Fruit fly (Drosophila melanogaster): Measurements from ENCODE around the gene mus302.

mus302 gene

DNA sequence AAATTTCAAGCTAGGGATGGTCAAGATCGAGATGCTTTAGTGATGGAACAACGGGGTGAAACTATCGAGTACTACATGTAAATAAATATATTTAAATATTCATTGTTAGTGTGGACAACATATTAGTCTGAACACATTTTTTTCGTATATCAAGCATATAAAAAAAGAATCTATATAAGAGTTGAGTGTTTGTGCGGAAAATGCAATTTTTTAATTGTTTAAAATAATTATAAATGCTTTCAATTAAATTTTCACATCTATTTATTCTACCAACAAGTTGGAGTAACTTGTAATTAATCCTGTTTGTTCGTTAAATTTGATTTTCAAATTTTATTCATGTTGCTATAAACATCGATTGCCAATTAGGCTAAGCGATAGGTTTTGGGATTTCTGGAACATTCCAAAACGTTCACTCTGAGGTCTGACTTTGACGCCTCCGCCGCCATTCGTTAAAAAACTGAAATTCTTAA, at the start of gene mus302, which contains the start of gene CG9705:
mus302 (minus strand) TSS at position 33 of the 470 bp plus-strand sequence.
CG9705 (plus strand) TSS at position 397 of the 470 bp plus-strand sequence.
- TF ChIP-seq CG8478 (optimal IDR thresholded peaks at IDR 0.05) (no peak), usp (GFP tag; optimal IDR thresholded peaks at IDR 0.05) (no peak), pan (optimal IDR thresholded peaks at IDR 0.05) (no peak), Dll (optimal IDR thresholded peaks at IDR 0.05) (no peak), psq (optimal IDR thresholded peaks at IDR 0.05) (no peak), EcR (GFP tag; optimal IDR thresholded peaks at IDR 0.05) (no peak)

DNA sequence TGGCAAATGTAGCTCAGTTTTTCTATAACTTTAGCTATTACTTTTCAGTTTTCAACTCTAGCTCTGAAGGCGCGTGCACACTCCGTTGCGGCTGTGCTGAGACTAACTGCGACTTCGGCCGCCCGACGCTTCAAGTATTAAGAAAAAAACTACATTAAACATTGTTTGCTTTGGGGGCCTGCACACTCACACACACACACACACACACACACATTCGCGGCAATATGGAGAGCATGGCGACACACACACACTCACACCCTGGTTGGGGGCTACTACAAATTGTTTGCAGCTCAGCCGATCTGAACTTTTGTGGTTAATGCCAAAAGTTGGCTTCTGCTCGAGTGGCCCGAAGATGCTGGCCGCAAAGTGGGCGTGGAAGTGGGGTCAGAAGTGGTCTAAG, 49.4 kb upstream of the mus302 start, which contains the start of gene CG13024:
CG13024 (minus strand) TSS at position 108 of the 400 bp plus-strand sequence.
- no peak for TF ChIP-seq usp (GFP tag; optimal IDR thresholded peaks at IDR 0.05)
- TF ChIP-seq Dll (optimal IDR thresholded peaks at IDR 0.05): no peak
- TF ChIP-seq pan (optimal IDR thresholded peaks at IDR 0.05): no peak
- no peak for TF ChIP-seq CG8478 (optimal IDR thresholded peaks at IDR 0.05)
- TF ChIP-seq psq (optimal IDR thresholded peaks at IDR 0.05): no peak
- no peak for TF ChIP-seq EcR (GFP tag; optimal IDR thresholded peaks at IDR 0.05)

DNA sequence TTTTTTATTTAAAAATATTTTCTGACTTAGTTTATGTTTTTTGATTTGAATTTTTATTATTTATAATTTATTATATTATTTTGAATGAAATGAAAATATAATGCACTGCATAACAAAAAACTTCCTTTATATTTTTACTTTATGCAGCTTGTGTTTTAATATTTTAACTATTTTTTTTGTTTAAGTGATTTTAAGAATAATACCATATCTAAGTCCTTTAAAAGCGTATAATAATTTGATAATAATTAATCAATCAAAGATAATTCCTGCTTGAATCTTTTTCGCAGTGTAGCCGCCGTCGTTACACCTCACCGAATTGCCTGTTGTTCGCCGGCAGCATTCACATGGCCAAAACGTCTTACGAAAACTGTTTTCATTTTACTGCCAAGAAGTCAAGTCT, 45.7 kb upstream of the mus302 start:
- TF ChIP-seq psq (optimal IDR thresholded peaks at IDR 0.05) (no peak), Dll (optimal IDR thresholded peaks at IDR 0.05) (no peak), CG8478 (optimal IDR thresholded peaks at IDR 0.05) (no peak), usp (GFP tag; optimal IDR thresholded peaks at IDR 0.05) (no peak), EcR (GFP tag; optimal IDR thresholded peaks at IDR 0.05) (no peak), pan (optimal IDR thresholded peaks at IDR 0.05) (no peak)

DNA sequence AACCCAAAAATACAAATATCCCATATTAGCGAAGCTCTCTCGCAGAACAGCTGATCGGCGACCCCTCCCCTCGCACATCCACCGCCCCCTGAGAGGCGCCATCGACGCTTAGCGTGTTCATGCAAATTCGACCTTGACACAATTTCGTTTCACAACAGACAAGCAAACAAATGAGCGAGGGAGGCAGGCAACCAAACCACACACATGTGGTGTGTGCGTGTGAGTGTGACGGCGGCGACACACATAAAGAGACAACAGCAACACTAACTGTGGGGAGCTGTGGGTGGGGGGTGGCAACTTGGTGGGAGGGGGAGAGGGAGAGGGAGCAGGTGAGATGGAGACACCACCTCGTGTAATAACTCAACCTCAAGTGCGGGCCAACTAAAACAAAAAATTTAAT, 45.2 kb upstream of the mus302 start:
- TF ChIP-seq usp (GFP tag; optimal IDR thresholded peaks at IDR 0.05) (no peak), EcR (GFP tag; optimal IDR thresholded peaks at IDR 0.05) (no peak), CG8478 (optimal IDR thresholded peaks at IDR 0.05) (no peak), Dll (optimal IDR thresholded peaks at IDR 0.05) (no peak), pan (optimal IDR thresholded peaks at IDR 0.05) (no peak), psq (optimal IDR thresholded peaks at IDR 0.05) (no peak)

DNA sequence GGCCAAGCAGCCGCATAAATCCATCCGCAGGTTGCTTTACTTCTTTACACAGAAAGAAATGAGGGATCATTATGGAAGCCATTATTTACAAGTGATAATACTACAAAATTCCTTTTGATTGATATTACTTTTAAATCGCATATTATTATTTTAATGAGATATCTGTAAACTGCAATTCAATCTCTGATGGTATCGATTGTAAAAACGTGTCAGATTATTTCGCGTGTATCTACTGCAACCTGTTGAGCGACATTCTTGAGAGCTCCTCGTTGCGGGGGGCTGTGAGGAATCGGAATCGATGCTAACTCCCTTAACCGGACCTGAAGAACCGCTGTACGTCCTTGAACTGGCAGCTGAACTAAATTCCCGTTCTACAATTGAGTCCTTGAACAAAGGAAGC, 38.5 kb upstream of the mus302 start:
- TF ChIP-seq Dll (optimal IDR thresholded peaks at IDR 0.05) (no peak), usp (GFP tag; optimal IDR thresholded peaks at IDR 0.05) (no peak), EcR (GFP tag; optimal IDR thresholded peaks at IDR 0.05) (no peak), CG8478 (optimal IDR thresholded peaks at IDR 0.05) (no peak), psq (optimal IDR thresholded peaks at IDR 0.05) (no peak), pan (optimal IDR thresholded peaks at IDR 0.05) (no peak)

DNA sequence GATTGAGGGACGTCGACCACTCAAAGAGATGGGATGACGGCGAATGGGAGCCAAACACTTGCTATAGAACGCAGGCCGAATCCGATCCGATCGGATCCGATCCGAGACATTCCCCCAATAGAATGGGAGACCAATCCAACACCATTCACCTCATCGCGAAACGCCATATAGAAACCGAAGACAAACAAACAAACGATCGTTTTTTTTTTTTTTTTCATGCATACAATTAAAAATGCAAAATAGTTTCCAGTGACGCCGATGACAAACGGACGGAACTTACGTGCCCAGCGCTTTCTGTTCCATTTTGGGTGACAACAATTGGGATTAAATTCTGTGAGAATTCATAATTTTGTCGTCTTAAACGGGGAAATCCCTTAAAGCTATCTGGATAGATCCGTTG, 34.4 kb upstream of the mus302 start:
- no peak for TF ChIP-seq usp (GFP tag; optimal IDR thresholded peaks at IDR 0.05)
- no peak for TF ChIP-seq pan (optimal IDR thresholded peaks at IDR 0.05)
- no peak for TF ChIP-seq psq (optimal IDR thresholded peaks at IDR 0.05)
- no peak for TF ChIP-seq Dll (optimal IDR thresholded peaks at IDR 0.05)
- no peak for TF ChIP-seq CG8478 (optimal IDR thresholded peaks at IDR 0.05)
- no peak for TF ChIP-seq EcR (GFP tag; optimal IDR thresholded peaks at IDR 0.05)

DNA sequence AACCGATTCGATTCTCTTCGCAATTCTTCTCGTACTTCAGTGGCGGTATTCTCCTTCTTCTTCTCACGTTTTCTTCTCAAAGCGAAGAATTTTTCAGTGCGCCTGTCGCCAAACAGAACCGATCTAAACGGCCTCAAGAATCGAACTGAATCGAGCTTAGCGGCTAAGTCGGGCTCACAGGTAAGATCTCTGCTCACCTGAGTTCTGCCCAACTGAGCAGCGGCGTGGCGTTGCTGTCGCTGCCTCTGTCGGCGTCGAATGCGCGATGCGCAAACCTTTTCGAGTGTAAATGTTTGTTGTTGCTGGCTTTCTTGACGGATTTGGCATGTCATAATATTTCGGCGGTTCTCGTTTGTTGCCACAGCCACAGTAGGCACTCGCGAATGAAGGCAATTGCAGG, 32.4 kb upstream of the mus302 start:
- TF ChIP-seq EcR (GFP tag; optimal IDR thresholded peaks at IDR 0.05) (no peak), usp (GFP tag; optimal IDR thresholded peaks at IDR 0.05) (no peak), psq (optimal IDR thresholded peaks at IDR 0.05) (no peak), CG8478 (optimal IDR thresholded peaks at IDR 0.05) (no peak), Dll (optimal IDR thresholded peaks at IDR 0.05) (no peak), pan (optimal IDR thresholded peaks at IDR 0.05) (no peak)

DNA sequence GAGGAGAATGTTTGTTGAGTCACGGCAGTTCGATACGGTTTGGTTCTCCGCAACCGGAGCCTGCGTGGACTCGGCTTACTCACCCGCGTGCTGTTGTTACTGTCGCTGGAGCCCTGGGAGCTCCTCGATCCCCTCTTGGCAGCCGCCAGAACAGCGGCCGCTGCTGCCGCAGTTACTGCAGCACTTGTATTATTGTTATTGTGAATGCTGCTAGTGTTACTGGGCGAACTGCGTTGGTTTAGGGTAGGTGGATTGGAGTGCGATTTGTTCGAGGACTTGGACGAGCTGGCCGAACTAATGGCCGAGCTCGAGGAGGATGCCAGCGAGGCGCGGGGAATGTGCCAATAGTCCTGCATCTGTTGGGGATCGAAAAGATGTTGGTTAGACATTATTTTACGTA, 31.0 kb upstream of the mus302 start:
- no peak for TF ChIP-seq usp (GFP tag; optimal IDR thresholded peaks at IDR 0.05)
- TF ChIP-seq pan (optimal IDR thresholded peaks at IDR 0.05): no peak
- TF ChIP-seq EcR (GFP tag; optimal IDR thresholded peaks at IDR 0.05): no peak
- TF ChIP-seq psq (optimal IDR thresholded peaks at IDR 0.05): no peak
- TF ChIP-seq CG8478 (optimal IDR thresholded peaks at IDR 0.05): no peak
- no peak for TF ChIP-seq Dll (optimal IDR thresholded peaks at IDR 0.05)

DNA sequence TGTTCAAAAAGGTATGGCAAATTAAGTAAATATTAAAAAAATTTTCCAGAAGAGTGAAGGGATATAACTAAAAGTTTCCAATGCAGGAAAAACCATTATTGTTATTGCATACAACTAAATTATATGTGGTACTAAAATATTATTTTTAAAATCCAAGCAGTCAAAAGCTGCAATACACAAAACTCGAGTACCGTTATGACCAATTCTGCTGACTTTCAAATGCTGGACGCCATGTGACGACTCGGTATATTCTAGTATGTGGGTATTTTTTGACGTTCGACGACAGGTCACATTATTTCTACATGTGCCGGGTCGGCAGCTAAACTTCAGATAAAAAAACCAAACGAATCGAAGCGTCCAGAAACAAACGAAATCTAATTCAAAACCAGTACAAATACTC, 28.6 kb upstream of the mus302 start:
- no peak for TF ChIP-seq EcR (GFP tag; optimal IDR thresholded peaks at IDR 0.05)
- TF ChIP-seq CG8478 (optimal IDR thresholded peaks at IDR 0.05): no peak
- no peak for TF ChIP-seq usp (GFP tag; optimal IDR thresholded peaks at IDR 0.05)
- no peak for TF ChIP-seq psq (optimal IDR thresholded peaks at IDR 0.05)
- no peak for TF ChIP-seq Dll (optimal IDR thresholded peaks at IDR 0.05)
- no peak for TF ChIP-seq pan (optimal IDR thresholded peaks at IDR 0.05)

DNA sequence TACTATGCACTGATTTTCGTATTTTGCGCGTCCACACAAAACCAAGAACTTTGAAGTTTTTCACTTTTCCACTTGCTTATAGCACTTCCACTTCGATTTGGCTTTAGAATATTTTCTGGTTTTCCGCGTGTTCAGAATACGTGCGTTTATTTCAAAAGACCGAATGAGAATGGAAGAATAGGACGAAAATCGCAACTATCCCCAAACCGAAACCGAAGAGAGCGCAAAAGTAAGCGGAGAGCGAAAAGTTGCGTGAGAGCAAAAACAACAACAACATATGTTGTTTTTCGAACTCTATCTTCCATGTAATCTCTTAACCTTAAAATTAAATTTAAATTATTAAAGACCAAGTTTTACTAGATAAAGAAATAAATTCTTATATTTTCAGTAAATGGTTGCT, 28.0 kb upstream of the mus302 start, which contains the start of gene CG9674:
CG9674 (minus strand) TSS at position 174 of the 400 bp plus-strand sequence.
- no peak for TF ChIP-seq CG8478 (optimal IDR thresholded peaks at IDR 0.05)
- no peak for TF ChIP-seq EcR (GFP tag; optimal IDR thresholded peaks at IDR 0.05)
- TF ChIP-seq pan (optimal IDR thresholded peaks at IDR 0.05): no peak
- no peak for TF ChIP-seq Dll (optimal IDR thresholded peaks at IDR 0.05)
- TF ChIP-seq usp (GFP tag; optimal IDR thresholded peaks at IDR 0.05): no peak
- no peak for TF ChIP-seq psq (optimal IDR thresholded peaks at IDR 0.05)

DNA sequence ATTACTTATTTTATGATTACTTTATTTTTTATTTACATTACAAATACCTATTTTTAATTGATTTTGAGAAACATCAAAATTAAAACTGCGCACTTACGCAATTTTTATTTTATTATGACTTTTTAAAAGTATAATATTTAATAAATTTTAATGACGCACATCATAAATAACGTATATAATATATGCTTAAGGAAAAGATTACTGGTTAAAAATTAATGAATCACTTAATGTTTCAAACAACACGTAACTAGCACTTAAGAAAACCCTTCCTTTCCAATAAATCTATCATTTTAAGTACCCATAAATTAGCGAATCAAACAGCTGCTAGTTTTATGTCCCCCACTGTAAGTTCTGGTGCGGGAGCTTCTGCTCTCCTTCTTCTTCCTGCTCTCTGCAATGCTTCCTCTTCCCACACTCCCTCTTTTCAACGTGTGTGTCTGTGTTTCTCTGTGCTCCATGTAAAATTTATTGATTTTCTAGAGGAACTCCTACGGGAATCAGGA, 27.3 kb upstream of the mus302 start:
- TF ChIP-seq CG8478 (optimal IDR thresholded peaks at IDR 0.05) (no peak), pan (optimal IDR thresholded peaks at IDR 0.05) (no peak), Dll (optimal IDR thresholded peaks at IDR 0.05) (no peak), usp (GFP tag; optimal IDR thresholded peaks at IDR 0.05) (no peak), EcR (GFP tag; optimal IDR thresholded peaks at IDR 0.05) (no peak), psq (optimal IDR thresholded peaks at IDR 0.05) (no peak)

DNA sequence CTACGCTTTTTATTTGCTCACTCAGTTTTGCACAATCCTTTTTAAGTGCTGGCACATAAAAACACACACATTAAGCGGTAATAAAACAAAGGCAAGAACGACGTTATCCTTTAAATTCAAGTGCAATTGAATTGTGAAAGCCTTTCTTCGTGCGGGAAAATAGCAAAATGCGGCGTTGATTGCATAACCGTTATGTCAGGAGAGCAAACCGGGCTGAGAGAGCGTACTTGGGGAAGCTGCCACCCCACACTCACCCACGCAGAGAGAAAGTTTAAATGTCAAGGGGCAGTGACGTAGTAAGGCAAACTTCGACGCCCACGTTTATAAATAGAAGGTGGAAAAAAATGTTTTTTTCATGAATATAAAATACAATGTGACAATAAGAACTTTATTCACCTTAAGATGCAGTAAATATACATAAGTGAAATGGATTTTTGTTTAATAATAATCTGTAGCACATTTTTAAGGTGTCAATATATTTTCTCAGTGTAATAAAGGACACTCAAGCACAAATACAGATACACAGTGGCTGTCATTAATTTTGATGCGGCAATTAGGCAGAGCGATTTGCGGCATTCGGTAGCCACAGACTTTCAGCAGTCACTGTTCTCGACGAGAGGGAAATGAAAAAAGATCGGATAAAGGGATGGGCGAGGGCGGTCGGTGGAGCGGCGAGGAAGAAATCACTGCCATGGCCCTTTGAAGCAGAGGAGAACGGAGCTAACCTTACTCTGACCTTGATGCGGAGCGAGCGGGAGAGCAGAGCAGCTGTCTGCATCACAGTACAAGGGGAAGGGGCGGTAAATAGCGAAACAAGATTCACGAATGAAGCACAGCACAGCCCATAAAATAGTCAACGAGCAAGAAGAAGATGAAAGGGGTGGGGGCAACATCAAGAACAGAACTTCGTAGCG, 26.5 kb upstream of the mus302 start:
- peak in 1 of 2 experiments; percentile 6 for TF ChIP-seq EcR (GFP tag; optimal IDR thresholded peaks at IDR 0.05)
- TF ChIP-seq psq (optimal IDR thresholded peaks at IDR 0.05): no peak

All from whole organism.